Fruit fly (Drosophila melanogaster) whole organism, adult: ENCODE data around the gene Dna2.

ENCODE experiments used
- CG11617 ChIP-seq: fragments of 200-800 bp; sonication (Bioruptor generic); optimal IDR thresholded peaks from 2 replicates; lab custom pipeline; 2017; ENCODE audit warnings: mild to moderate bottlenecking, missing biosample characterization, missing genetic modification reagents, missing genetic modification characterization
- CG12768 ChIP-seq: fragments of 200-800 bp; sonication (Bioruptor generic); optimal IDR thresholded peaks from 2 replicates; lab custom pipeline; 2017; ENCODE audit warnings: missing biosample characterization, missing genetic modification characterization, mild to moderate bottlenecking, moderate library complexity, missing genetic modification reagents
- CG1620 ChIP-seq: fragments of 200-800 bp; sonication (Bioruptor generic); optimal IDR thresholded peaks from 2 replicates; lab custom pipeline; 2016; ENCODE audit warnings: missing biosample characterization, missing genetic modification characterization
- CG33017 ChIP-seq: fragments of 200-800 bp; sonication (Bioruptor generic); optimal IDR thresholded peaks from 2 replicates; lab custom pipeline; 2018; ENCODE audit warnings: missing biosample characterization, mild to moderate bottlenecking, missing genetic modification characterization, moderate library complexity
- CG5204 ChIP-seq: fragments of 200-800 bp; sonication (Bioruptor generic); optimal IDR thresholded peaks from 2 replicates; lab custom pipeline; 2016; ENCODE audit warnings: missing biosample characterization, missing genetic modification characterization
- CG7045 ChIP-seq: fragments of 200-800 bp; sonication (Bioruptor generic); optimal IDR thresholded peaks from 2 replicates; lab custom pipeline; 2017; ENCODE audit warnings: missing biosample characterization, mild to moderate bottlenecking, missing genetic modification characterization
- CG7101 ChIP-seq: fragments of 200-800 bp; sonication (Bioruptor generic); optimal IDR thresholded peaks from 2 replicates; lab custom pipeline; 2018; ENCODE audit warnings: missing biosample characterization, mild to moderate bottlenecking, missing genetic modification characterization, moderate library complexity
- Clk ChIP-seq: fragments of 200-800 bp; sonication (Bioruptor generic); optimal IDR thresholded peaks from 2 replicates; lab custom pipeline; 2017; ENCODE audit warnings: missing biosample characterization, missing genetic modification characterization
- Hr96 ChIP-seq: fragments of 200-800 bp; sonication (Bioruptor generic); optimal IDR thresholded peaks from 2 replicates; lab custom pipeline; 2016; ENCODE audit warnings: missing biosample characterization, missing genetic modification characterization
- Mnt ChIP-seq: fragments of 200-800 bp; sonication (Bioruptor generic); optimal IDR thresholded peaks from 2 replicates; lab custom pipeline; 2016; ENCODE audit warnings: missing biosample characterization, mild to moderate bottlenecking, missing genetic modification characterization
- bab1 ChIP-seq: fragments of 200-800 bp; sonication (Bioruptor generic); optimal IDR thresholded peaks from 3 replicates; lab custom pipeline; 2019; ENCODE audit warnings: missing biosample characterization, mild to moderate bottlenecking, missing genetic modification characterization, moderate library complexity
- cnc ChIP-seq, 2 experiments: fragments of >200 bp; optimal IDR thresholded peaks; 2 replicates each; lab custom pipeline; 2017
- ovo ChIP-seq: fragments of 200-800 bp; sonication (Bioruptor generic); optimal IDR thresholded peaks from 2 replicates; lab custom pipeline; 2016; ENCODE audit warnings: missing biosample characterization, missing genetic modification characterization
- pad ChIP-seq: fragments of 200-800 bp; sonication (Bioruptor generic); optimal IDR thresholded peaks from 3 replicates; lab custom pipeline; 2017; ENCODE audit warnings: missing biosample characterization, missing genetic modification characterization, mild to moderate bottlenecking, moderate library complexity, missing genetic modification reagents
- tj ChIP-seq: fragments of 200-800 bp; sonication (Bioruptor generic); optimal IDR thresholded peaks from 3 replicates; lab custom pipeline; 2017; ENCODE audit warnings: missing biosample characterization, mild to moderate bottlenecking, missing genetic modification characterization, moderate library complexity
- toe ChIP-seq: fragments of 200-800 bp; sonication (Bioruptor generic); optimal IDR thresholded peaks from 2 replicates; lab custom pipeline; 2016; ENCODE audit warnings: missing biosample characterization, missing genetic modification characterization

Dna2 gene

dm6 chrX:10052549-10052948 is 42.3 kb downstream of the Dna2 start, which contains the start of gene Yp2:
TSS of gene Yp2 (minus strand) at chrX:10052636.
- TF ChIP-seq tj (peak; percentile 98), pad (GFP tag; lab: Kevin White, UChicago) (no peak)

dm6 chrX:10053547-10053946 is 43.3 kb downstream of the Dna2 start, which contains the start of gene Yp1:
TSS of gene Yp1 (plus strand) at chrX:10053811.
- TF ChIP-seq Clk (no peak), CG33017 (tag; lab: Kevin White, UChicago) (no peak), CG12768 (GFP tag; lab: Kevin White, UChicago) (no peak), Hr96 (GFP tag; lab: Kevin White, UChicago) (no peak), bab1 (GFP tag; lab: Kevin White, UChicago) (no peak), cnc (optimal IDR thresholded peaks at IDR 0.05; lab: Kevin White, UChicago) (no peak), tj (peak; percentile 99)

dm6 chrX:10057964-10058363 is 47.7 kb downstream of the Dna2 start:
- TF ChIP-seq CG12768 (GFP tag; lab: Kevin White, UChicago) (no peak), cnc (optimal IDR thresholded peaks at IDR 0.05; lab: Kevin White, UChicago) (no peak), CG7101 (tag; lab: Kevin White, UChicago) (peak; percentile 9), tj (no peak), Clk (no peak)

- TF ChIP-seq pad (GFP tag; lab: Kevin White, UChicago) (no peak), CG5204 (GFP tag; lab: Kevin White, UChicago) (no peak), CG11617 (no peak), CG12768 (GFP tag; lab: Kevin White, UChicago) (no peak), CG7045 (GFP tag; lab: Kevin White, UChicago) (no peak), CG33017 (tag; lab: Kevin White, UChicago) (no peak), bab1 (GFP tag; lab: Kevin White, UChicago) (no peak), toe (GFP tag; lab: Kevin White, UChicago) (no peak), ovo (GFP tag; lab: Kevin White, UChicago) (no peak), Mnt (no peak), CG7101 (tag; lab: Kevin White, UChicago) (no peak), CG1620 (GFP tag; lab: Kevin White, UChicago) (no peak), tj (no peak)
Measured at dm6 chrX:10061327-10061726, 51.0 kb downstream of the Dna2 start, which contains the start of gene Gr9a. TSS of gene Gr9a (plus strand) at chrX:10061627.
